Fruit fly (Drosophila melanogaster): ENCODE data around the gene ds.

ds gene

DNA sequence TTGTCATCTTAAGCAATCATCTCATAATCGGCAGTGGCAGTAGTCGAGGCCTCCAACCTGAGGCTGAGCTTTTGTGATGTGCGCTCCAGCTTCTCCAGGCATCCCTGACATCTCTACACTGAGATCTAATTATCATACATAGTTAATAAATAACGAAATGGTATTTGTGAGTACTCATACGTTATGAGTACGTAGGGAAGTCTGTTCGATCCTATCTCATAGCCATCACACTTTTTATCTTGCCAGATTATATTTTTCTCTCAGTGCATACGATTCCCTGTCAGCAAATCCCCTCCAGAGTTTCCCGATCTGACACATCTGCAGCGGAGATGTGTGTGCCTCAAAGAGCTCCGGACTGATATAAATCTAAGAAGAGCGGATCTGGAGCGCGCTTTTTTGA lies 105.3 kb downstream of the ds start:
- no peak for TF ChIP-seq ttk (optimal IDR thresholded peaks at IDR 0.05)
- no peak for TF ChIP-seq h (optimal IDR thresholded peaks at IDR 0.05)
- no peak for TF ChIP-seq Sin3A (optimal IDR thresholded peaks at IDR 0.05)
- no peak for TF ChIP-seq insv (optimal IDR thresholded peaks at IDR 0.05)
- TF ChIP-seq psq (optimal IDR thresholded peaks at IDR 0.05): no peak
- TF ChIP-seq Myc (optimal IDR thresholded peaks at IDR 0.05): no peak

DNA sequence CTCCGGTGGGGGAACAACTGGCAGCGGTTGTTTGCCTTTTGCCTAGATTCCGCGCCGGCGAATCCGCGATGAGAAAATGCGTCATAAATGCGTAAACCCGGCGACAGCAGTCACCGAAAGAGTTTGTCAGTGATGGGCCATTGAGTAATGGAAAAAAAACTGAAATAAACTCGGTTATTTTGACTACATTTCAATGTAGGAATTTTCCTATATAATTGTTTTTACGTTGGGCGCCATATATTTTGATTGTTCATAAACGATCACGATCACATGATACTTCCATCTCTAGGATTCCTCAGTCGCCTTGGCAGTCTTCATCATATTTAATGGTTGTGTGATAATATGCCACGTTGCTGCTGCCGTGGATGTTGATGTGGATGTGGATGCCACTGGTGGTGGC lies 106.6 kb downstream of the ds start:
- TF ChIP-seq psq (optimal IDR thresholded peaks at IDR 0.05) (no peak), ttk (optimal IDR thresholded peaks at IDR 0.05) (no peak), Myc (optimal IDR thresholded peaks at IDR 0.05) (no peak), insv (optimal IDR thresholded peaks at IDR 0.05) (no peak), h (optimal IDR thresholded peaks at IDR 0.05) (no peak), Sin3A (optimal IDR thresholded peaks at IDR 0.05) (no peak)

DNA sequence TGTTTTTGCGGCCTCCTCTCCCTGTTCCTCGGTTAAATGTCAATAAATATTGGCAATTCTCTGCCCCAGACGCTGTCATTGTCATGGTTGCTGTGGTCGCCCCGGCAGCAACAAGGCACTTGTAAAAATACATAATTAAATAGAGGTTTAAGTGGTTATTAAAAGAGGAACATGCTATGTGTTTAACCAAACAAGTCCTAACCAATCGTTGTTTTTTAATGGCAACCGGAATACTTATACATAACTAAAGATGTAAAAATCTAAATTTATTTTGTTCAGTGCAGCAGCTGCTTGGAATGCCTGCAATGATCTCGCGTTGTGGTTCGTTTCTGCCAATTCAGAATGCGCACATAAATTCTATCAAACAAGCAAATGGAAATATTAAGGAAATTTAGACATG lies 107.8 kb downstream of the ds start:
- no peak for TF ChIP-seq Myc (optimal IDR thresholded peaks at IDR 0.05)
- no peak for TF ChIP-seq insv (optimal IDR thresholded peaks at IDR 0.05)
- TF ChIP-seq ttk (optimal IDR thresholded peaks at IDR 0.05): no peak
- no peak for TF ChIP-seq h (optimal IDR thresholded peaks at IDR 0.05)
- TF ChIP-seq Sin3A (optimal IDR thresholded peaks at IDR 0.05): no peak
- no peak for TF ChIP-seq psq (optimal IDR thresholded peaks at IDR 0.05)

DNA sequence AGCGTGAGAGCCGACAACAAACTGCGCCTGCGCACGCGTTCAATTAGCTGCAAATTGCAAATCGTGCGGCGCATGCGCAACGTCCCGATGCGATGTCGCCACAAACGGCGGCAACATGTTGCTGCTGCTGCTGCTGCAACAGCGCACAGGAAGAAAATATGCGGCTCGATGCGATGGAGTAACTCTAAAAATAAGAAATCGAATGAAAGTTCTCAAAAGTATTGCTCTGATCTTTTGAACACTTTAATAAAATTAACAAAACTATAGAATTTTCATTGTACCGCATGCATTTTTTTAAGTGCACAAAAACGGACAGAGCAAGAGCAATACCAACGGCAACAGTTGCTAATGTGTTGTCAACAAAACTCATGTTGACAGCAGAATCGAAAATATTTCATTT lies 108.6 kb downstream of the ds start:
- no peak for TF ChIP-seq Sin3A (optimal IDR thresholded peaks at IDR 0.05)
- no peak for TF ChIP-seq Myc (optimal IDR thresholded peaks at IDR 0.05)
- TF ChIP-seq ttk (optimal IDR thresholded peaks at IDR 0.05): no peak

DNA sequence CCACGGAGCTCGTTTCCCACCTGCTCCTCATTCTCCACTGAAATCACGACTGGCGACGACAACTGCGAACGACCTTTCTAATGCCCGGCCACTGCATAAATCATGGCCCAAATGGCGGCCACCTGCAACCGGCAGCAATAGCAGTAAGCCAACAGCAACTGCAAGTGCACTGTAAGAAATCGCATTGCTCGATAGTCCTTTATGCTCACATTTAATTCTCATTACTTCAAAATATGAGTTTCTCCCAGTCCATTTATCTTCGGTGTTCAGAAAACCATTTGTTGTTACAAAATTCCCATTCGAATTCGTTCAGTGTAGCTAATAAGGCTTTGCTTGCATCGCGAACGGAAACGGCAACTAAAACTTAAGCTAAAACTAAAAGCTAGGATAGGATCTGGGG lies 110.7 kb downstream of the ds start:
- TF ChIP-seq ttk (optimal IDR thresholded peaks at IDR 0.05) (no peak), psq (optimal IDR thresholded peaks at IDR 0.05) (no peak)

DNA sequence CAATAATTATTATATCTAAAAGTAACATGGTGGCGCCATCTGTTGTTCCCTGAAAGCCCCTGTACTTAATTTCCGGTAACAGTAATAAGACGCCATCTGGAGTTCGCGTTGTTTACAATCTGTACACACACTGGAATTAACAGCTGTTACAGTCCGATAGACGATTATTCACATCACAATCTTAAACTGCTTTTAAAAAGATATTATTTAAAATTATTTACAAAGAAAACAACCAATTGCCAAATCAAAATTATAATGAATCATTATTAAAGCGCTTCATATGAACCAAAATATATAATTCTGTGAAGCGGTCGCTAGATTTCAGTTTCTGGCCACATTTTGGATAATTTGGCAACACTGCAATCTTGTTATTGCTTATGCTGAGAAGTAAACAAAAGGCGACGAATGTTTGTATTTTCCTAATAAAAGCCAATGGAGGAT lies 112.3 kb downstream of the ds start, which contains the start of gene CG13689:
Gene CG13689, plus strand, starts transcription at position 375 of the 441 bp plus-strand sequence.
- TF ChIP-seq Myc (optimal IDR thresholded peaks at IDR 0.05): no peak
- no peak for TF ChIP-seq Sin3A (optimal IDR thresholded peaks at IDR 0.05)
- TF ChIP-seq psq (optimal IDR thresholded peaks at IDR 0.05): no peak
- no peak for TF ChIP-seq h (optimal IDR thresholded peaks at IDR 0.05)
- no peak for TF ChIP-seq ttk (optimal IDR thresholded peaks at IDR 0.05)
- TF ChIP-seq insv (optimal IDR thresholded peaks at IDR 0.05): no peak

DNA sequence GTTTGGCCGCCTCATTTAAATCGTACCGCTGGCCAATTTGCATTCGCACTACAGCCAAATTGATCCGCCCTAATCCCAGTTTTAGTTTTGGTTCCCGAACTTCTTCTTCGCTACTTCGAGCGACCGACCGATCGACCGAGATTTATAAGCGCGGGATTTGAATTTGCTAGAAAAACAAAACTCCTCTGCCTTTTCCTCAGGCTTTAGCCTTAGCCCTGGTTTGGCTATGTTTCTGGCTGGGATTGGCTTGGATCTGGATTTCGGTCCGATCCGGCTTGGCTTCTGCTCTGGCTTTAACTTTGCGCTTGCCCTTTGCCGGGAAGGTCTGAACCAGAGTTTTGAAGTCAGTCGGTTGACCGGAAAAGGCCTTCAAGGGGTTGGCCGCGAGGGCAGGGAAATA lies 112.9 kb downstream of the ds start:
- TF ChIP-seq psq (optimal IDR thresholded peaks at IDR 0.05) (no peak), ttk (optimal IDR thresholded peaks at IDR 0.05) (no peak), Myc (optimal IDR thresholded peaks at IDR 0.05) (no peak), Sin3A (optimal IDR thresholded peaks at IDR 0.05) (no peak), h (optimal IDR thresholded peaks at IDR 0.05) (no peak), insv (optimal IDR thresholded peaks at IDR 0.05) (no peak)

DNA sequence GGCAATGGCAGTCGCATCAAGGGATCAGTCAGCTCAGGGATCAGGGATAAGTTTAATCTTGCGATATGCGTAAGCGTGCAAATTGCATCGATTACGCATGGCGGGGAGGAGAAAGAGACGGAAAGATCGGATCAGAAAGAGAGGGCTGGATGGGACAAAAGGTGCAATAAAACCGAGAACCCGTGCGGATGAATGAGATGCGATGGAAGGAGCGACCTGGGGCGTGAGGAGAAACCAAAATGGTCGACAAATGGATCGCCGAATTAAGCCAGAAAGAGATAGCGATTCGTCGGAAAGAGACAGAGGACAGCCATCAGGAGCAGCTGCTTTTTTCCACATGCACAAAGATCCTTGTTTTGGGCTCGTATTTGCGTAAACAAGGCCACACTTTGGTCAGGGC lies 117.0 kb downstream of the ds start:
- TF ChIP-seq Sin3A (optimal IDR thresholded peaks at IDR 0.05): no peak
- no peak for TF ChIP-seq insv (optimal IDR thresholded peaks at IDR 0.05)
- TF ChIP-seq Myc (optimal IDR thresholded peaks at IDR 0.05): no peak
- TF ChIP-seq h (optimal IDR thresholded peaks at IDR 0.05): no peak
- TF ChIP-seq psq (optimal IDR thresholded peaks at IDR 0.05): no peak
- no peak for TF ChIP-seq ttk (optimal IDR thresholded peaks at IDR 0.05)

DNA sequence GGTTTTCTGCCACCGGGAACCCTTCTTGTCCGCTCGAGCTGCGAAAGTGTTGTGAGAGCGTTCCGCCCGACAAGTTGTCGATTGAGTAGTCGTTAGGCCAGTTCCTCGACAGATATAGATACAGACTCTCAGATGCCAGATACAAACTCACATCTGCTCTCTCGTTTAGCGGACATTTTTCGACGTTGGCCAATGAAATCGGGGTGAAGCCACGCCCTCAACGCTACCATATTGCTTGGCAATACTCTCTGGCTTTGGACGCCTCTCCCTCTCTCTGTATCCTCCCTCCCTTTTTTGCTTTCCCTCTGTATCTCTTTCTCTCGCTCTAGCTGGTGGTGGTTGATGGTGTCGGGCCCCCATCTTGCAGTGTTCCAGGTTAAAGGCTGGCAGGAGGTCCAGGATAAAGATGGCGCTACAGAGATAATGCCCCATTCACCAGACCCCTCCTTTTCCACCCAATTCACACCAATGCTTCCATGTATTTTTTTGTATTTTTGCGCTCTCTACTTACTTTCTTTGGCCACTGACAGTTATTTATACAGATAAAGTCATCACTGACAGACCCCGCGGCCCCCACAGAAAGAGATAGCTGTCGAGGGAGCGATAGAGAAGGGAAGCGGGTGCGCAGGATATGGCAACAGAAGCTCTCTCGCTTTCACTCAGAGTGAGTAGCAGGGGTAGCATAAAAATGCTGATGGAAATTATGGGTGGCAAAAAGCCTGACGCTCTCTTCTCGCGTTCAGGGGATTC lies 120.0 kb downstream of the ds start, which contains the start of gene Gsc:
Gene Gsc, minus strand, starts transcription at position 51 of the 750 bp plus-strand sequence.
- no peak for TF ChIP-seq Myc (optimal IDR thresholded peaks at IDR 0.05)
- TF ChIP-seq psq (optimal IDR thresholded peaks at IDR 0.05): no peak
- no peak for TF ChIP-seq insv (optimal IDR thresholded peaks at IDR 0.05)
- TF ChIP-seq Sin3A (optimal IDR thresholded peaks at IDR 0.05): no peak
- TF ChIP-seq h (optimal IDR thresholded peaks at IDR 0.05): no peak
- TF ChIP-seq ttk (optimal IDR thresholded peaks at IDR 0.05): no peak

DNA sequence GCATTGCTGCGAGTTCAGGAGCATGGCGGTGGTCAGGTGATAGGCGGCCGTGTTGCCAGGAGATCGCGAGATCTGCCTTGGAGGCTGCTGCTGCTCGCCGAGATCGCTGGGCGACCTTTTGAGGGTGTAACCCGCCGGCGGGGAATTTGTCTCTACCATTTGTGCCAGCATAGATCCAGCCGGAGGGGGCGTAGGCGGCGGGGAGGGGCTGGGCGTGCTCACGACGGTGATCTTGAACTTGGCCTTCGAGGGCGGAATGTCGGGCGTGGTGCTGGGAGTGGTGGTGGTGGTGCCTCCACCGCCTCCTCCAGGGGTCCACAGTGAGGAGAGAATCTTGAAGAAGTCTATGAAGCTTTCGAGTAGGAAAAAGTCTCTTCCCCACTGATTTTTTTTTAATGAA lies 120.7 kb downstream of the ds start:
- no peak for TF ChIP-seq psq (optimal IDR thresholded peaks at IDR 0.05)
- no peak for TF ChIP-seq insv (optimal IDR thresholded peaks at IDR 0.05)
- no peak for TF ChIP-seq Myc (optimal IDR thresholded peaks at IDR 0.05)
- no peak for TF ChIP-seq ttk (optimal IDR thresholded peaks at IDR 0.05)
- no peak for TF ChIP-seq h (optimal IDR thresholded peaks at IDR 0.05)
- no peak for TF ChIP-seq Sin3A (optimal IDR thresholded peaks at IDR 0.05)

DNA sequence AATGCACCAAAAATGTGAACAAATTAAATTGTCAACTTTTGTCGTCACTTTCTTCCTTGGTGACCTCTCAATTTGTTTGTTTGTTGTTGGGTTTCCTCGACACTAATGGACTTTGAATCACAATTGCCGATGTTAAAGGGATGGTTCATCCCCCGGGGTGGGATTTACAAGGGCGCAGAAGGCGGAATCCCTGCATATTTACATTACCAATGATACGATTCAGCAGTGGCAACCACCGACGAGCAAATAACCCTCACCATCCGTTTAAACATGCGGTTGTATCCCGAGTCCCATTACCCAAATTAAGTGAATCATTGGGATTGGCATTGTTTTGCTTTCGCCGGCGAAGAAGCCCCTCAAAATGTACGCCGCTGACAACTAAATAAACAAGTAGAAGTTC lies 123.3 kb downstream of the ds start:
- TF ChIP-seq insv (optimal IDR thresholded peaks at IDR 0.05): no peak
- no peak for TF ChIP-seq Sin3A (optimal IDR thresholded peaks at IDR 0.05)
- no peak for TF ChIP-seq ttk (optimal IDR thresholded peaks at IDR 0.05)
- TF ChIP-seq h (optimal IDR thresholded peaks at IDR 0.05): no peak
- TF ChIP-seq Myc (optimal IDR thresholded peaks at IDR 0.05): no peak
- no peak for TF ChIP-seq psq (optimal IDR thresholded peaks at IDR 0.05)

Data from Kc167 (cell line).